Fruit fly (Drosophila melanogaster): ENCODE measurements around the gene RpS26.

DNA sequence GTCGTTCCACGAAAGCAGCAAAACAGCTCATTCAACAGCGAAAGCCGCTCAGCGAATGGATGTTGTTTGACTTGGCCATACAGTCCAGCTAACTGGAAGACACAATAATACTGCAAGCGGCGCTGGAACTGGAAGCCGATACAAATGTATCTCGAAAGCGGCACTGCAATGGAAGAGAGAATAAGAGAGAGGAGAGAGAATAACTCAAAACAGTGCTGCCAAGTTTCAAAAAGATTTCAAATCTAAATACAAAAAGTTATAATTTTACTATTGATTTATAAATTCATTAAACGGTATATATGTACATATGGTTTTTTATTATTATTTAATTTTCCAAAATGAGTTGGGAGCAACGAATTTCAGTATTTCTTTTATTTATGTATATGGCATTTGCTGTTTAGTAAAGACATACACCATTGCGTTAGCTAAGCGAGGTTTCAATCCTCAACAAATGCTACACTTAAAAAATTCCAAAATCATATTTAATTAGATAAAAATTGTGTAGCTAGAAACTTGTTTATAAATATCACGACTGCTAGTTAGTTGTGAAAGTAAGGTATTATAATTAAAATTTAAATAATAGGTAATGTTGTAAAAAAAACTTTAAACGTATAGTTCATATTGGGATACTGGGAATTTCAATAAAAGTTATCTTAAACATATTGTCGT, 41.4 kb upstream of the RpS26 start, which contains the start of gene CG10283:
- no peak for TF ChIP-seq h (optimal IDR thresholded peaks at IDR 0.05)
- no peak for TF ChIP-seq insv (optimal IDR thresholded peaks at IDR 0.05)
- TF ChIP-seq psq (optimal IDR thresholded peaks at IDR 0.05): no peak
- TF ChIP-seq ttk (optimal IDR thresholded peaks at IDR 0.05): no peak
- no peak for TF ChIP-seq Sin3A (optimal IDR thresholded peaks at IDR 0.05)
- no peak for TF ChIP-seq Myc (optimal IDR thresholded peaks at IDR 0.05)
